Worm (Caenorhabditis elegans): ENCODE results near the gene srh-304.

DNA sequence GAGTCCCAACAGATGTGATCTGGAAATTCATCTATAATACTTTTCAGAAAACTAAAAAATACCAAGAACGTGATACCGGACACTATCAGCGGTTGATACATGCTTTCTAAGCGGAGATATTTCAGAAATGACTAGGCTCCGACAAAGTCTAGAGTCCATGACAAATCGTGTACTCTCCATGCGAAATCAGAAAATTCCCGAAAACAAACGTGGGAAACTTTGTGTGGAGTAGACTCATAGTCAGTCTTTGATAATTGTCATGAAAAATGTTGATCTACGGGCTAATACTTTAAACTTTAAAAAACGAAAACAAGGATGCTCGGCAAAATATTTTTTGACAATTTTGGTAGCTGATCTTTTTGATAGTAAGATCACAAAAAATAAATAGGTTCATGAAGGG, 29.6 kb upstream of the srh-304 start, which contains the start of gene srx-18:
- TF ChIP-seq unc-130 (GFP tag; optimal IDR thresholded peaks at IDR 0.05): no peak
- TF ChIP-seq F49E8.2 (tag; optimal IDR thresholded peaks at IDR 0.05; ENCODE audit: borderline replicate concordance): no peak
- no peak for TF ChIP-seq hlh-11 (tag; optimal IDR thresholded peaks at IDR 0.05)
- TF ChIP-seq zag-1 (tag; optimal IDR thresholded peaks at IDR 0.05): no peak
- TF ChIP-seq gei-8 (GFP tag; optimal IDR thresholded peaks at IDR 0.05): no peak
- TF ChIP-seq nhr-237 (tag; optimal IDR thresholded peaks at IDR 0.05): no peak
- TF ChIP-seq Y105C5A.15 (GFP tag; IDR thresholded peaks at IDR 0.05): no peak
- no peak for TF ChIP-seq fos-1 (tag; optimal IDR thresholded peaks at IDR 0.05)
- no peak for TF ChIP-seq fkh-10 (GFP tag; optimal IDR thresholded peaks at IDR 0.05)
- no peak for TF ChIP-seq unc-39 (tag; optimal IDR thresholded peaks at IDR 0.05)
- TF ChIP-seq daf-12 (tag; optimal IDR thresholded peaks at IDR 0.05): no peak
- no peak for TF ChIP-seq arid-1 (GFP tag; conservative IDR thresholded peaks at IDR 0.05)

All from whole organism, L4 larva.